Worm (Caenorhabditis elegans): ENCODE measurements around the gene T05H4.11.

T05H4.11 gene

ce11 chrV:6390163-6390562 lies 35.9 kb downstream of the T05H4.11 start, which contains the start of gene F57F4.1:
Gene F57F4.1, plus strand, starts transcription at chrV:6390463.
- TF ChIP-seq unc-62 (GFP tag; optimal IDR thresholded peaks at IDR 0.05), result no peak

- no peak for TF ChIP-seq unc-62 (GFP tag; optimal IDR thresholded peaks at IDR 0.05)
Measured at ce11 chrV:6389634-6390033, 36.4 kb downstream of the T05H4.11 start, which contains the start of gene F57F4.2. Gene F57F4.2, minus strand, starts transcription at chrV:6389734.

- no peak for TF ChIP-seq unc-62 (GFP tag; optimal IDR thresholded peaks at IDR 0.05)
Measured at ce11 chrV:6385677-6386276, 40.3 kb downstream of the T05H4.11 start.

- no peak for TF ChIP-seq unc-62 (GFP tag; optimal IDR thresholded peaks at IDR 0.05)
Measured at ce11 chrV:6374844-6375243, 51.2 kb downstream of the T05H4.11 start, which contains the start of gene F13H6.5. Gene F13H6.5, minus strand, starts transcription at chrV:6374944.
